ENCODE assay signal across 7 worm cellular contexts in genomic region chrV:4169658-4170057, ce11.
TF ChIP-seq lines count a peak whose summit lies in the region.

No protein-coding gene starts in this region.

TF ChIP-seq in whole organism, L1 larva, 84 proteins besides CTCF, POLR2A, EP300 and RAD21:
- TF ChIP-seq isw-1 (GFP tag; IDR thresholded peaks at IDR 0.05; lab: Robert Waterston, UW) (no peak), efl-1 (optimal IDR thresholded peaks at IDR 0.05; lab: Kevin White, UChicago) (peak; percentile 29 to 31), efl-1 (GFP tag; optimal IDR thresholded peaks at IDR 0.05 in 1 of 2; lab: Kevin White, UChicago) (peak; percentile 41 to 94), dpl-1 (GFP tag; optimal IDR thresholded peaks at IDR 0.05; lab: Kevin White, UChicago) (peak in 2 of 3 experiments; percentile 25 to 54), lin-35 (GFP tag; optimal IDR thresholded peaks at IDR 0.05; lab: Kevin White, UChicago) (peak in 1 of 2 experiments; percentile 60), lin-15B (tag; optimal IDR thresholded peaks at IDR 0.05; lab: Kevin White, UChicago) (peak; percentile 37)

TF ChIP-seq in whole organism, L2 larva, 48 proteins besides CTCF, POLR2A, EP300 and RAD21:
- TF ChIP-seq unc-39 (tag; optimal IDR thresholded peaks at IDR 0.05; lab: Kevin White, UChicago) (no peak), unc-55 (GFP tag; optimal IDR thresholded peaks at IDR 0.05; lab: Kevin White, UChicago) (peak; percentile 31)

TF ChIP-seq in whole organism, L3 larva, 47 proteins besides CTCF, POLR2A, EP300 and RAD21:
- TF ChIP-seq ceh-28 (tag; optimal IDR thresholded peaks at IDR 0.05; lab: Kevin White, UChicago) (no peak), lin-15B (tag; optimal IDR thresholded peaks at IDR 0.05; lab: Kevin White, UChicago) (peak; percentile 50)
TF ChIP-seq in whole organism, L3 larva: peak in this region for 1.

TF ChIP-seq in whole organism, L4 larva, 104 proteins besides CTCF, POLR2A, EP300 and RAD21:
- TF ChIP-seq F10B5.3 (tag; optimal IDR thresholded peaks at IDR 0.05; lab: Kevin White, UChicago) (no peak), lin-38 (GFP tag; IDR thresholded peaks at IDR 0.05; lab: Robert Waterston, UW) (peak; percentile 83), F37D6.2 (tag; optimal IDR thresholded peaks at IDR 0.05; lab: Kevin White, UChicago) (no peak), nhr-11 (tag; optimal IDR thresholded peaks at IDR 0.05; lab: Kevin White, UChicago) (no peak)

TF ChIP-seq in whole organism, late embryonic, 69 proteins besides CTCF, POLR2A, EP300 and RAD21:
- TF ChIP-seq nfya-1 (tag; optimal IDR thresholded peaks at IDR 0.05; lab: Kevin White, UChicago): peak; percentile 2
- TF ChIP-seq fkh-6 (tag; optimal IDR thresholded peaks at IDR 0.05; lab: Kevin White, UChicago): no peak

TF ChIP-seq in whole organism, mixed stage, embryonic, 35 proteins besides CTCF, POLR2A, EP300 and RAD21:
- TF ChIP-seq ceh-39 (tag; optimal IDR thresholded peaks at IDR 0.05; lab: Kevin White, UChicago) (peak; percentile 19), ces-1 (GFP tag; optimal IDR thresholded peaks at IDR 0.05; lab: Kevin White, UChicago) (peak; percentile 7), mep-1 (tag; optimal IDR thresholded peaks at IDR 0.05; lab: Kevin White, UChicago) (peak; percentile 41), mls-2 (tag; optimal IDR thresholded peaks at IDR 0.05; lab: Kevin White, UChicago) (no peak)

TF ChIP-seq in whole organism, young adult, 124 proteins besides CTCF, POLR2A, EP300 and RAD21:
- TF ChIP-seq ekl-4 (GFP tag; IDR thresholded peaks at IDR 0.05; lab: Robert Waterston, UW) (no peak), snpc-3.4 (tag; optimal IDR thresholded peaks at IDR 0.05; lab: Kevin White, UChicago) (peak; percentile 8), lsl-1 (GFP tag; optimal IDR thresholded peaks at IDR 0.05; lab: Kevin White, UChicago) (peak; percentile 47), ceh-91 (GFP tag; IDR thresholded peaks at IDR 0.05; lab: Robert Waterston, UW) (0 out of 2 replicates have a peak, but pooled peaks have one; percentile 21), efl-1 (GFP tag; optimal IDR thresholded peaks at IDR 0.05; lab: Kevin White, UChicago) (peak; percentile 24), D2030.7 (GFP tag; IDR thresholded peaks at IDR 0.05; lab: Robert Waterston, UW) (peak; percentile 49), hmg-1.2 (GFP tag; IDR thresholded peaks at IDR 0.05; lab: Robert Waterston, UW) (peak; percentile 20; the same call in 1 of the 2 replicates), egl-44 (GFP tag; IDR thresholded peaks at IDR 0.05; lab: Robert Waterston, UW) (no peak), F39B2.1 (GFP tag; IDR thresholded peaks at IDR 0.05; lab: Robert Waterston, UW) (no peak), F49E8.2 (tag; optimal IDR thresholded peaks at IDR 0.05; lab: Kevin White, UChicago; ENCODE audit: insufficient read depth) (peak; percentile 18), madf-6 (GFP tag; IDR thresholded peaks at IDR 0.05; lab: Robert Waterston, UW) (peak; percentile 47; the same call in 1 of the 2 replicates), snpc-4 (GFP tag; optimal IDR thresholded peaks at IDR 0.05; lab: Kevin White, UChicago) (peak; percentile 13), snpc-4 (tag; optimal IDR thresholded peaks at IDR 0.05; lab: Kevin White, UChicago) (no peak), hmg-20 (GFP tag; IDR thresholded peaks at IDR 0.05; lab: Robert Waterston, UW) (no peak), F33H1.4 (GFP tag; IDR thresholded peaks at IDR 0.05; lab: Robert Waterston, UW) (peak; percentile 41; the same call in 1 of the 2 replicates), mcd-1 (GFP tag; IDR thresholded peaks at IDR 0.05; lab: Robert Waterston, UW) (peak; percentile 72), F10E7.11 (tag; optimal IDR thresholded peaks at IDR 0.05; lab: Kevin White, UChicago) (no peak), aptf-2 (GFP tag; conservative IDR thresholded peaks at IDR 0.05; lab: Robert Waterston, UW) (no peak), attf-6 (GFP tag; IDR thresholded peaks at IDR 0.05; lab: Robert Waterston, UW) (0 out of 2 replicates have a peak, but pooled peaks have one; percentile 29), athp-1 (tag; optimal IDR thresholded peaks at IDR 0.05; lab: Kevin White, UChicago) (no peak), tbp1 (GFP tag; optimal IDR thresholded peaks at IDR 0.05; lab: Kevin White, UChicago) (peak; percentile 2), nfya-1 (tag; optimal IDR thresholded peaks at IDR 0.05; lab: Kevin White, UChicago; ENCODE audit: borderline replicate concordance, insufficient read depth) (no peak), madf-3 (GFP tag; IDR thresholded peaks at IDR 0.05; lab: Robert Waterston, UW) (no peak), dpl-1 (GFP tag; optimal IDR thresholded peaks at IDR 0.05; lab: Kevin White, UChicago) (peak; percentile 2)
